Worm (Caenorhabditis elegans) whole organism, young adult: ENCODE measurements around the gene Y47D3A.1.

Source experiments
- D2030.7 ChIP-seq: fragments of 200-800 bp; sonication (Bioruptor generic); IDR thresholded peaks from 2 replicates; pipeline ENCODE4 v1.3.6; 2022; ENCODE audit warnings: missing genetic modification reagents, missing genetic modification characterization, missing compliant biosample characterization
- F10E7.11 ChIP-seq: sonication (generic microtip); optimal IDR thresholded peaks from 2 replicates; lab custom pipeline; 2017; ENCODE audit warnings: mild to moderate bottlenecking, missing genetic modification characterization, moderate library complexity, missing compliant biosample characterization
- F33H1.4 ChIP-seq: fragments of 200-800 bp; sonication (Bioruptor generic); IDR thresholded peaks from 2 replicates; pipeline ENCODE4 v1.3.6; 2022; ENCODE audit warnings: missing genetic modification reagents, missing genetic modification characterization, missing compliant biosample characterization
- F37B4.10 ChIP-seq: fragments of 200-800 bp; sonication (Bioruptor generic); IDR thresholded peaks from 2 replicates; pipeline ENCODE4 v1.3.6; 2022; ENCODE audit warnings: missing genetic modification characterization, missing compliant biosample characterization
- K11D2.4 ChIP-seq: fragments of 200-800 bp; sonication (Bioruptor generic); IDR thresholded peaks from 2 replicates; pipeline ENCODE4 v1.3.6; 2022; ENCODE audit warnings: missing genetic modification reagents, missing genetic modification characterization, missing compliant biosample characterization
- Y53F4B.3 ChIP-seq: fragments of 200-800 bp; sonication (Bioruptor generic); IDR thresholded peaks from 2 replicates; pipeline ENCODE4 v1.3.6; 2022; ENCODE audit warnings: missing genetic modification reagents, missing genetic modification characterization, missing compliant biosample characterization
- Y56A3A.18 ChIP-seq: fragments of 200-800 bp; sonication (Bioruptor generic); IDR thresholded peaks from 2 replicates; pipeline ENCODE4 v1.3.6; 2022; ENCODE audit warnings: missing genetic modification reagents, missing genetic modification characterization, missing compliant biosample characterization
- ZK185.1 ChIP-seq: sonication (generic microtip); optimal IDR thresholded peaks from 2 replicates; lab custom pipeline; 2016; ENCODE audit warnings: mild to moderate bottlenecking, missing genetic modification characterization, missing compliant biosample characterization; ENCODE audit not compliant: poor library complexity, severe bottlenecking
- aptf-3 ChIP-seq: fragments of 200-800 bp; sonication (Bioruptor generic); IDR thresholded peaks from 2 replicates; pipeline ENCODE4 v1.3.6; 2022; ENCODE audit warnings: missing genetic modification characterization, missing compliant biosample characterization
- bed-1 ChIP-seq: fragments of 200-800 bp; sonication (Bioruptor generic); IDR thresholded peaks from 2 replicates; pipeline ENCODE4 v1.3.6; 2022; ENCODE audit warnings: missing genetic modification reagents, missing genetic modification characterization, missing compliant biosample characterization
- die-1 ChIP-seq: sonication (generic microtip); optimal IDR thresholded peaks from 2 replicates; lab custom pipeline; 2016; ENCODE audit warnings: missing genotype, mild to moderate bottlenecking, missing genetic modification characterization, missing compliant biosample characterization
- dox-1 ChIP-seq: fragments of 200-800 bp; sonication (Bioruptor generic); IDR thresholded peaks from 2 replicates; pipeline ENCODE4 v1.3.6; 2022; ENCODE audit warnings: missing genetic modification reagents, missing genetic modification characterization, missing compliant biosample characterization
- egrh-3 ChIP-seq: fragments of 200-800 bp; sonication (Bioruptor generic); IDR thresholded peaks from 2 replicates; pipeline ENCODE4 v1.3.6; 2022; ENCODE audit warnings: missing genetic modification reagents, missing genetic modification characterization, missing compliant biosample characterization
- ets-4 ChIP-seq: fragments of 200-800 bp; sonication (Bioruptor generic); optimal IDR thresholded peaks from 2 replicates; lab custom pipeline; 2018; ENCODE audit warnings: mild to moderate bottlenecking, missing genetic modification characterization, missing compliant biosample characterization
- him-1 ChIP-seq: sonication (generic microtip); optimal IDR thresholded peaks from 2 replicates; lab custom pipeline; 2016; ENCODE audit warnings: missing genotype, missing genetic modification reagents, missing genetic modification characterization, missing compliant biosample characterization
- hsf-1 ChIP-seq: fragments of 200-800 bp; sonication (Bioruptor generic); IDR thresholded peaks from 2 replicates; pipeline ENCODE4 v1.3.6; 2022; ENCODE audit warnings: missing genetic modification reagents, missing genetic modification characterization, missing compliant biosample characterization
- lag-1 ChIP-seq: fragments of 200-800 bp; sonication (Bioruptor generic); IDR thresholded peaks from 2 replicates; pipeline ENCODE4 v1.3.6; 2022; ENCODE audit warnings: missing genetic modification reagents, missing genetic modification characterization, missing compliant biosample characterization
- let-526 ChIP-seq: fragments of 200-800 bp; sonication (Bioruptor generic); IDR thresholded peaks from 2 replicates; pipeline ENCODE4 v1.3.6; 2022; ENCODE audit warnings: missing genetic modification reagents, missing genetic modification characterization, missing compliant biosample characterization
- lin-54 ChIP-seq: fragments of 200-800 bp; sonication (Bioruptor generic); optimal IDR thresholded peaks from 2 replicates; lab custom pipeline; 2018; ENCODE audit warnings: mild to moderate bottlenecking, missing genetic modification characterization, missing compliant biosample characterization
- lsy-27 ChIP-seq: sonication (generic microtip); optimal IDR thresholded peaks from 2 replicates; lab custom pipeline; 2017; ENCODE audit warnings: missing genetic modification characterization, mild to moderate bottlenecking, missing compliant biosample characterization, antibody characterized with exemption, missing genotype, borderline replicate concordance; ENCODE audit not compliant: insufficient read depth
- madf-10 ChIP-seq: sonication (generic microtip); optimal IDR thresholded peaks from 2 replicates; lab custom pipeline; 2016; ENCODE audit warnings: mild to moderate bottlenecking, missing genetic modification characterization, missing compliant biosample characterization
- madf-6 ChIP-seq: fragments of 200-800 bp; sonication (Bioruptor generic); IDR thresholded peaks from 2 replicates; pipeline ENCODE4 v1.3.6; 2022; ENCODE audit warnings: missing genetic modification reagents, missing genetic modification characterization, missing compliant biosample characterization
- nhr-179 ChIP-seq: sonication (generic microtip); optimal IDR thresholded peaks from 2 replicates; lab custom pipeline; 2016; ENCODE audit warnings: mild to moderate bottlenecking, missing genetic modification characterization, missing compliant biosample characterization
- nhr-27 ChIP-seq: fragments of 200-800 bp; sonication (Bioruptor generic); optimal IDR thresholded peaks from 2 replicates; lab custom pipeline; 2018; ENCODE audit warnings: mild to moderate bottlenecking, missing genetic modification characterization, moderate library complexity, missing compliant biosample characterization
- sea-2 ChIP-seq: fragments of 200-800 bp; sonication (Bioruptor generic); IDR thresholded peaks from 2 replicates; pipeline ENCODE4 v1.3.6; 2022; ENCODE audit warnings: missing genetic modification characterization, missing compliant biosample characterization
- snpc-4 ChIP-seq, 5 experiments: fragments of 150-350 bp in 1 of 5; sonication (generic microtip) in 4 of 5; optimal IDR thresholded peaks; 2 replicates each; lab custom pipeline; 2014 to 2018; ENCODE audit warnings: missing genetic modification characterization in 5 of 5, missing biosample characterization in 3 of 5, antibody characterized with exemption in 2 of 5, mild to moderate bottlenecking in 2 of 5, missing compliant biosample characterization in 2 of 5, missing genotype in 2 of 5, moderate library complexity in 2 of 5, missing genetic modification reagents in 1 of 5
- tlf-1 ChIP-seq: fragments of 200-800 bp; sonication (Bioruptor generic); optimal IDR thresholded peaks from 2 replicates; lab custom pipeline; 2018; ENCODE audit warnings: mild to moderate bottlenecking, missing genetic modification characterization, missing compliant biosample characterization
- unc-130 ChIP-seq: sonication (generic microtip); optimal IDR thresholded peaks from 2 replicates; lab custom pipeline; 2016; ENCODE audit warnings: missing genetic modification reagents, missing genetic modification characterization, missing compliant biosample characterization
- xnd-1 ChIP-seq: sonication (generic microtip); optimal IDR thresholded peaks from 2 replicates; lab custom pipeline; 2016; ENCODE audit warnings: missing genotype, missing genetic modification reagents, missing genetic modification characterization, missing compliant biosample characterization
- zim-3 ChIP-seq: sonication (generic microtip); optimal IDR thresholded peaks from 2 replicates; lab custom pipeline; 2017; ENCODE audit warnings: mild to moderate bottlenecking, missing genetic modification characterization, moderate library complexity, missing compliant biosample characterization

The Y47D3A.1 gene

ce11 chrIII:11172232-11172713 is 30.6 kb upstream of the Y47D3A.1 start:
- TF ChIP-seq unc-130 (GFP tag; lab: Kevin White, UChicago) (no peak), Y56A3A.18 (no peak), die-1 (tag; lab: Kevin White, UChicago) (no peak), ZK185.1 (no peak), lin-54 (GFP tag; lab: Kevin White, UChicago) (no peak), aptf-3 (GFP tag; lab: Robert Waterston, UW) (no peak), F33H1.4 (no peak), tlf-1 (GFP tag; lab: Kevin White, UChicago) (no peak), dox-1 (GFP tag; lab: Robert Waterston, UW) (no peak), nhr-179 (tag; lab: Kevin White, UChicago) (no peak), lsy-27 (tag; lab: Kevin White, UChicago) (no peak), bed-1 (GFP tag; lab: Robert Waterston, UW) (no peak), F10E7.11 (no peak), nhr-27 (no peak), Y53F4B.3 (GFP tag; lab: Robert Waterston, UW) (no peak), snpc-4 (GFP tag; optimal IDR thresholded peaks at IDR 0.05; lab: Kevin White, UChicago) (no peak), snpc-4 (tag; optimal IDR thresholded peaks at IDR 0.05; lab: Kevin White, UChicago) (no peak), let-526 (GFP tag; lab: Robert Waterston, UW) (no peak)
- TF ChIP-seq, all 124 proteins: peak for 0

ce11 chrIII:11170509-11170908 is 28.9 kb upstream of the Y47D3A.1 start:
- TF ChIP-seq ets-4 (GFP tag; lab: Kevin White, UChicago) (no peak), xnd-1 (tag; lab: Kevin White, UChicago) (peak; percentile 19), him-1 (peak; percentile 94), madf-6 (GFP tag; lab: Robert Waterston, UW) (0 out of 2 replicates have a peak, but pooled peaks have one; percentile 34), K11D2.4 (no peak)
- TF ChIP-seq, all 124 proteins: peak for 3

DNA sequence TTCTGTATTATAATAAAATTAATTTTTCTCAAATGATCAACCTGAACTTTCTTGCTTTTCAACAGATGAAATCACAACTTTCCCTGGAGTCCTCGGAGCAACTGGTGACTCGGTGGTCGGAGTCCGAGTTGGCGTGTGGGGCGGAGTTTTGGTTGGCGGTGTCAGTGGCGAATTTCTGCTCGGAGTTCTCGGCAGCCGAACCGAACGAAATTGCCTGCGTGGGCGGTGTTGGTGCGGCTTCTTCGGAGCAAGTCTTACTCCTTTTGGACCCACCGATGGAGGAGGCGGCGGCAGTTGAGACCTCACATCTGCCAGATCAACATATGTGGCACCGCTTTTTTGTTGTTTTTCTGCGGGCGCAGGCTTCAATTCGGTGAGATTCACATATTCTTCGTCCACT is 28.0 kb upstream of the Y47D3A.1 start:
- TF ChIP-seq F37B4.10 (GFP tag; lab: Robert Waterston, UW) (no peak), egrh-3 (GFP tag; lab: Robert Waterston, UW) (peak; percentile 61; the same call in 1 of the 2 replicates)

- peak; percentile 95 for TF ChIP-seq hsf-1 (GFP tag; lab: Robert Waterston, UW)
- TF ChIP-seq madf-6 (GFP tag; lab: Robert Waterston, UW) = 0 out of 2 replicates have a peak, but pooled peaks have one; percentile 8
- TF ChIP-seq egrh-3 (GFP tag; lab: Robert Waterston, UW) = peak; percentile 6; the same call in 1 of the 2 replicates
- 0 out of 2 replicates have a peak, but pooled peaks have one; percentile 14 for TF ChIP-seq D2030.7 (GFP tag; lab: Robert Waterston, UW)
- TF ChIP-seq, all 124 proteins: peak for 4; not testable (repeated sequence) for 120
These were observed 18.9 kb upstream of the Y47D3A.1 start for ce11 chrIII:11160559-11160958.

DNA sequence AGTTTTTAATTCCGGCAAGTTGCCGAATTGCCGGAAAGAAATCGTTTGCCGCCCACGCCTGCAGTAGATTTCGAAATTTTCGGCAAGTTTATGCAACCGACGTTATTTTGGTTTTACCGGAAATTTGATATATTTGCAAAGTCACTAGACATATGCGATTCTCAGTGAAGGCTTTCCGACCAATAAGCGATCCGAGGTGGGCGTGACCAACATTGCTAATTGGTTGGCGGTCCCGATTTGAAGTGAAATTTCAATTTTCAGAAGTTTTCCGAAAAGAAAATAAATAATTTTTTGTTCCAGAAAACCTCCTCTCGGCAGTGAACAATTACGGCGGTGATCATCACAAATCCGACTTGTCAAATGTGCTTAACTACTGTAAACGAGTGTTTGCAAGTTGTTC is 16.3 kb upstream of the Y47D3A.1 start:
- no peak for TF ChIP-seq zim-3 (tag; lab: Kevin White, UChicago)

DNA sequence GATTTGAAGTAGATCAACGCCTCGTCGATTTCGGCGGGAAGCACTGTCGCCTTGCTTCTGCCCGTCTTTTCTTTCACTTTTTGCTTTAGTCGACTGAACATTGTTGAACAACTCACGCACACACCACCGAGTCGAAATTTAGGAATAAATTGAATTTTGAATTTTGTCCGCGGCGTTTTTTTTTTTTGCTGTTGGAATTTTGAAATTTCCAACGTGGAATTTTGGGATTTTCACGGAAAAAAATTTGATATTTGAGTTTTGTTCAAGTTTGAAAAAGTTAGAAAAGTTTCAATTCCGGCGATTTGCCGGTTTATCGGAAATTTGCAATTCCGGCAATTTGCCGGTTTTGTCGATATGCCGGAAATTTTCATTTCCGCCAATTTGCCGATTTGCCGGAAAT is 15.5 kb upstream of the Y47D3A.1 start, which contains the start of gene Y47D3A.31:
TSS of gene Y47D3A.31 (minus strand) at position 101 of the 400 bp plus-strand sequence.
- TF ChIP-seq lag-1 (GFP tag; lab: Robert Waterston, UW) (no peak), sea-2 (GFP tag; lab: Robert Waterston, UW) (no peak), madf-10 (tag; lab: Kevin White, UChicago) (no peak)
